Worm (Caenorhabditis elegans): Measurements from ENCODE around the gene srg-32.

DNA sequence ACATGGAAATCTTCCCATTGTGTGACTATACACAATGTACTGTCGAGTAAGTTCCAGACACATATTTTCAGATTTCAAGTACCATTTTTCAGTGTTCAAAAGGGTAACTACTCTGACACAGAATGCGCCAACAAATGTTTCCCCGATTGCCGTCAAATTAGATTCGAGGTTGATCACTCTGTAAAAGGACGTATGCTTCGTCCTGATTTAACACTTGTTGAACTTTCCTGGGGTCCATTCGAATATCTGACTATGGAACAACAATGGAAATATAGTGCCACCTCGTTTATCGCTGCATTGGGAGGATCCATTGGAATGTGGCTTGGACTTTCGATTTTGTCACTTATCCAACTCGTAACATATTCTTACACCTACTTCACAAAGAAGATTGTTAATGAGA is 14.4 kb downstream of the srg-32 start:
- TF ChIP-seq mls-2 (tag; optimal IDR thresholded peaks at IDR 0.05) (no peak), blmp-1 (tag; optimal IDR thresholded peaks at IDR 0.05) (no peak), lsy-2 (tag; optimal IDR thresholded peaks at IDR 0.05) (no peak), unc-39 (tag; optimal IDR thresholded peaks at IDR 0.05) (no peak), ztf-11 (tag; optimal IDR thresholded peaks at IDR 0.05) (no peak), snpc-4 (tag; optimal IDR thresholded peaks at IDR 0.05) (no peak), nhr-76 (tag; optimal IDR thresholded peaks at IDR 0.05) (no peak), cnd-1 (tag; optimal IDR thresholded peaks at IDR 0.05) (no peak), nhr-237 (tag; optimal IDR thresholded peaks at IDR 0.05) (no peak), ces-1 (GFP tag; optimal IDR thresholded peaks at IDR 0.05) (no peak), sptf-1 (tag; optimal IDR thresholded peaks at IDR 0.05) (no peak), unc-62 (GFP tag; optimal IDR thresholded peaks at IDR 0.05) (no peak), mep-1 (tag; optimal IDR thresholded peaks at IDR 0.05) (no peak), nhr-2 (tag; optimal IDR thresholded peaks at IDR 0.05) (no peak)
